Fruit fly (Drosophila melanogaster) whole organism, embryonic: ENCODE data around the gene mld.

Experiments used
- Abd-B ChIP-seq: fragments of 200-800 bp; sonication (Bioruptor generic); optimal IDR thresholded peaks from 2 replicates; lab custom pipeline; 2018; ENCODE audit warnings: missing biosample characterization, mild to moderate bottlenecking, missing genetic modification characterization, moderate library complexity
- CG10147 ChIP-seq: fragments of 200-800 bp; sonication (Bioruptor generic); optimal IDR thresholded peaks from 2 replicates; lab custom pipeline; 2019; ENCODE audit warnings: missing biosample characterization, mild to moderate bottlenecking, missing genetic modification characterization, moderate library complexity
- CG1024 ChIP-seq: fragments of 200-800 bp; sonication (Bioruptor generic); IDR thresholded peaks from 2 replicates; pipeline ENCODE4 v1.3.6; 2022; ENCODE audit warnings: missing biosample characterization, missing genetic modification characterization
- CG10274 ChIP-seq: fragments of 200-800 bp; sonication (Bioruptor generic); optimal IDR thresholded peaks from 3 replicates; lab custom pipeline; 2017; ENCODE audit warnings: missing biosample characterization, mild to moderate bottlenecking, missing genetic modification characterization
- CG11398 ChIP-seq: fragments of 200-800 bp; sonication (Bioruptor generic); optimal IDR thresholded peaks from 2 replicates; lab custom pipeline; 2016; ENCODE audit warnings: missing biosample characterization, missing genetic modification characterization
- CG11560 ChIP-seq: fragments of 200-800 bp; sonication (Bioruptor generic); IDR thresholded peaks from 3 replicates; pipeline ENCODE4 v1.3.6; 2022; ENCODE audit warnings: missing biosample characterization, missing genetic modification characterization
- CG12155 ChIP-seq: fragments of 200-800 bp; sonication (Bioruptor generic); optimal IDR thresholded peaks from 3 replicates; lab custom pipeline; 2016; ENCODE audit warnings: missing biosample characterization, missing genetic modification characterization
- CG12769 ChIP-seq: fragments of 200-800 bp; sonication (Bioruptor generic); optimal IDR thresholded peaks from 2 replicates; lab custom pipeline; 2019; ENCODE audit warnings: missing biosample characterization, mild to moderate bottlenecking, missing genetic modification characterization, moderate library complexity
- CG15011 ChIP-seq: fragments of 200-800 bp; sonication (Bioruptor generic); optimal IDR thresholded peaks from 3 replicates; lab custom pipeline; 2018; ENCODE audit warnings: missing biosample characterization, mild to moderate bottlenecking, missing genetic modification characterization
- CG1603 ChIP-seq: fragments of 200-800 bp; sonication (Bioruptor generic); optimal IDR thresholded peaks from 2 replicates; lab custom pipeline; 2019; ENCODE audit warnings: missing biosample characterization, mild to moderate bottlenecking, missing genetic modification characterization, moderate library complexity
- CG16779 ChIP-seq: fragments of 200-800 bp; sonication (Bioruptor generic); IDR thresholded peaks from 2 replicates; pipeline ENCODE4 v1.3.6; 2022; ENCODE audit warnings: missing biosample characterization, missing genetic modification characterization
- CG16813 ChIP-seq: fragments of 200-800 bp; sonication (Bioruptor generic); IDR thresholded peaks from 3 replicates; pipeline ENCODE4 v1.3.6; 2022; ENCODE audit warnings: missing biosample characterization, missing genetic modification characterization; ENCODE audit not compliant: partially characterized antibody
- CG18764 ChIP-seq: fragments of 200-800 bp; sonication (Bioruptor generic); optimal IDR thresholded peaks from 3 replicates; lab custom pipeline; 2016; ENCODE audit warnings: missing biosample characterization, missing genetic modification characterization
- CG31441 ChIP-seq: fragments of 200-800 bp; sonication (Bioruptor generic); IDR thresholded peaks from 2 replicates; pipeline ENCODE4 v1.3.6; 2022; ENCODE audit warnings: missing biosample characterization, missing genetic modification characterization
- CG32532 ChIP-seq: fragments of 200-800 bp; sonication (Bioruptor generic); IDR thresholded peaks from 2 replicates; pipeline ENCODE4 v1.3.6; 2022; ENCODE audit warnings: missing biosample characterization, missing genetic modification characterization
- CG32772 ChIP-seq: fragments of 200-800 bp; sonication (Bioruptor generic); IDR thresholded peaks from 2 replicates; pipeline ENCODE4 v1.3.6; 2022; ENCODE audit warnings: missing biosample characterization, missing genetic modification characterization
- CG3838 ChIP-seq: fragments of 200-800 bp; sonication (Bioruptor generic); optimal IDR thresholded peaks from 3 replicates; lab custom pipeline; 2016; ENCODE audit warnings: missing biosample characterization, missing genetic modification characterization
- CG42726 ChIP-seq: fragments of 200-800 bp; sonication (Bioruptor generic); IDR thresholded peaks from 2 replicates; pipeline ENCODE4 v1.3.6; 2022; ENCODE audit warnings: missing biosample characterization, missing genetic modification characterization; ENCODE audit not compliant: partially characterized antibody
- CG43689 ChIP-seq: fragments of 200-800 bp; sonication (Bioruptor generic); IDR thresholded peaks from 2 replicates; pipeline ENCODE4 v1.3.6; 2022; ENCODE audit warnings: missing biosample characterization, missing genetic modification characterization
- CG7357 ChIP-seq: fragments of 200-800 bp; sonication (Bioruptor generic); IDR thresholded peaks from 3 replicates; pipeline ENCODE4 v1.3.6; 2022; ENCODE audit warnings: missing biosample characterization, missing genetic modification characterization
- CG8944 ChIP-seq: fragments of 200-800 bp; sonication (Bioruptor generic); optimal IDR thresholded peaks from 3 replicates; lab custom pipeline; 2016; ENCODE audit warnings: missing biosample characterization, missing genetic modification characterization
- CG9437 ChIP-seq: fragments of 200-800 bp; sonication (Bioruptor generic); optimal IDR thresholded peaks from 2 replicates; lab custom pipeline; 2018; ENCODE audit warnings: missing biosample characterization, mild to moderate bottlenecking, missing genetic modification characterization
- CG9817 ChIP-seq: fragments of 200-800 bp; sonication (Bioruptor generic); optimal IDR thresholded peaks from 2 replicates; lab custom pipeline; 2018; ENCODE audit warnings: missing biosample characterization, mild to moderate bottlenecking, missing genetic modification characterization, moderate library complexity
- CkIIα-i1 ChIP-seq: fragments of 200-800 bp; sonication (Bioruptor generic); IDR thresholded peaks from 2 replicates; pipeline ENCODE4 v1.3.6; 2022; ENCODE audit warnings: missing biosample characterization, missing genetic modification characterization
- Doc3 ChIP-seq: fragments of 200-800 bp; sonication (Bioruptor generic); IDR thresholded peaks from 3 replicates; pipeline ENCODE4 v1.3.6; 2022; ENCODE audit warnings: missing biosample characterization, missing genetic modification characterization; ENCODE audit not compliant: partially characterized antibody
- HHEX ChIP-seq: fragments of 200-800 bp; sonication (Bioruptor generic); optimal IDR thresholded peaks from 3 replicates; lab custom pipeline; 2017; ENCODE audit warnings: missing biosample characterization, mild to moderate bottlenecking, missing genetic modification characterization, missing genetic modification reagents
- Hr51 ChIP-seq, 2 experiments: fragments of 200-800 bp; sonication (Bioruptor generic); optimal IDR thresholded peaks; 2 replicates in 1 of 2; 3 replicates in 1 of 2; lab custom pipeline; 2016 to 2018; ENCODE audit warnings: missing biosample characterization in 2 of 2, missing genetic modification characterization in 2 of 2, mild to moderate bottlenecking in 1 of 2, moderate library complexity in 1 of 2
- NK7.1 ChIP-seq: fragments of 200-800 bp; sonication (Bioruptor generic); optimal IDR thresholded peaks from 3 replicates; lab custom pipeline; 2016; ENCODE audit warnings: missing biosample characterization, missing genetic modification characterization
- Neu2 ChIP-seq: fragments of 200-800 bp; sonication (Bioruptor generic); optimal IDR thresholded peaks from 3 replicates; lab custom pipeline; 2016; ENCODE audit warnings: missing biosample characterization, missing genetic modification characterization, borderline replicate concordance
- Sox102F ChIP-seq: fragments of 200-800 bp; sonication (Bioruptor generic); optimal IDR thresholded peaks from 2 replicates; lab custom pipeline; 2018; ENCODE audit warnings: missing biosample characterization, mild to moderate bottlenecking, missing genetic modification characterization, moderate library complexity
- Sry-β ChIP-seq: fragments of 200-800 bp; sonication (Bioruptor generic); optimal IDR thresholded peaks from 2 replicates; lab custom pipeline; 2018; ENCODE audit warnings: missing biosample characterization, mild to moderate bottlenecking, missing genetic modification characterization, moderate library complexity
- Sry-δ ChIP-seq: fragments of 200-800 bp; sonication (Bioruptor generic); optimal IDR thresholded peaks from 2 replicates; lab custom pipeline; 2016; ENCODE audit warnings: missing biosample characterization, missing genetic modification characterization
- Ssrp ChIP-seq: fragments of 200-800 bp; sonication (Bioruptor generic); optimal IDR thresholded peaks from 2 replicates; lab custom pipeline; 2018; ENCODE audit warnings: missing biosample characterization, mild to moderate bottlenecking, missing genetic modification characterization, moderate library complexity
- amos ChIP-seq: fragments of 200-800 bp; sonication (Bioruptor generic); IDR thresholded peaks from 2 replicates; pipeline ENCODE4 v1.3.6; 2022; ENCODE audit warnings: missing biosample characterization, missing genetic modification characterization; ENCODE audit not compliant: partially characterized antibody
- ash1 ChIP-seq: fragments of 200-800 bp; sonication (Bioruptor generic); optimal IDR thresholded peaks from 2 replicates; lab custom pipeline; 2018; ENCODE audit warnings: missing biosample characterization, mild to moderate bottlenecking, missing genetic modification characterization
- bcd ChIP-seq: fragments of 200-800 bp; sonication (Bioruptor generic); optimal IDR thresholded peaks from 2 replicates; lab custom pipeline; 2017; ENCODE audit warnings: missing biosample characterization, mild to moderate bottlenecking, missing genetic modification characterization
- bsh ChIP-seq, 2 experiments: fragments of 200-800 bp; sonication (Bioruptor generic); optimal IDR thresholded peaks; 2 replicates each; lab custom pipeline; 2017 to 2018; ENCODE audit warnings: mild to moderate bottlenecking in 2 of 2, missing biosample characterization in 2 of 2, missing genetic modification characterization in 2 of 2, moderate library complexity in 1 of 2
- cato ChIP-seq: fragments of 200-800 bp; sonication (Bioruptor generic); optimal IDR thresholded peaks from 2 replicates; lab custom pipeline; 2016; ENCODE audit warnings: missing biosample characterization, missing genetic modification characterization, borderline replicate concordance
- crol ChIP-seq: fragments of 200-800 bp; sonication (Bioruptor generic); IDR thresholded peaks from 2 replicates; pipeline ENCODE4 v1.3.6; 2022; ENCODE audit warnings: missing biosample characterization, missing genetic modification characterization
- ftz-f1 ChIP-seq: fragments of 200-800 bp; sonication (Bioruptor generic); optimal IDR thresholded peaks from 2 replicates; lab custom pipeline; 2016; ENCODE audit warnings: missing biosample characterization, missing genetic modification characterization
- insv ChIP-seq, 2 experiments: fragments of 200-800 bp; sonication (Bioruptor generic); optimal IDR thresholded peaks; 3 replicates each; lab custom pipeline; 2016 to 2018; ENCODE audit warnings: missing biosample characterization in 2 of 2, missing genetic modification characterization in 2 of 2
- klu ChIP-seq: fragments of 200-800 bp; sonication (Bioruptor generic); IDR thresholded peaks from 2 replicates; pipeline ENCODE4 v1.3.6; 2022; ENCODE audit warnings: missing biosample characterization, missing genetic modification characterization
- nau ChIP-seq: fragments of 200-800 bp; sonication (Bioruptor generic); optimal IDR thresholded peaks from 3 replicates; lab custom pipeline; 2017; ENCODE audit warnings: missing biosample characterization, mild to moderate bottlenecking, missing genetic modification characterization, missing genetic modification reagents
- prd ChIP-seq, 3 experiments: fragments of >200 bp in 2 of 3; fragments of 200-800 bp in 1 of 3; sonication (Bioruptor generic) in 1 of 3; optimal IDR thresholded peaks in 2 of 3; IDR thresholded peaks in 1 of 3; 2 replicates in 2 of 3; 3 replicates in 1 of 3; pipeline versions ENCODE4 v1.3.6 to Lab custom; 2017 to 2022; ENCODE audit warnings: missing biosample characterization in 1 of 3, missing genetic modification characterization in 1 of 3
- rib ChIP-seq: fragments of 200-800 bp; sonication (Bioruptor generic); IDR thresholded peaks from 2 replicates; pipeline ENCODE4 v1.3.6; 2022; ENCODE audit warnings: missing biosample characterization, missing genetic modification characterization
- tna ChIP-seq: fragments of 200-800 bp; sonication (Bioruptor generic); IDR thresholded peaks from 2 replicates; pipeline ENCODE4 v1.3.6; 2022; ENCODE audit warnings: missing biosample characterization, missing genetic modification characterization; ENCODE audit not compliant: partially characterized antibody
- toy ChIP-seq: fragments of 200-800 bp; sonication (Bioruptor generic); IDR thresholded peaks from 2 replicates; pipeline ENCODE4 v1.3.6; 2022; ENCODE audit warnings: missing biosample characterization, missing genetic modification characterization
- tx ChIP-seq: fragments of 200-800 bp; sonication (Bioruptor generic); optimal IDR thresholded peaks from 2 replicates; lab custom pipeline; 2016; ENCODE audit warnings: missing biosample characterization, missing genetic modification characterization
- vvl ChIP-seq: fragments of 200-800 bp; sonication (Bioruptor generic); IDR thresholded peaks from 2 replicates; pipeline ENCODE4 v1.3.6; 2022; ENCODE audit warnings: missing biosample characterization, missing genetic modification characterization

mld gene

dm6 chr3R:24557020-24557465 lies 28.4 kb upstream of the mld start (continued):
- TF ChIP-seq CG9437 (GFP tag; lab: Kevin White, UChicago) (no peak), Doc3 (no peak), CG42726 (GFP tag; lab: Robert Waterston, UW) (peak; percentile 97), vvl (GFP tag; lab: Robert Waterston, UW) (peak; percentile 79), CG11560 (tag; lab: Robert Waterston, UW) (no peak), Ssrp (tag; lab: Kevin White, UChicago) (peak; percentile 27), CG9817 (peak; percentile 44), CG16779 (GFP tag; lab: Robert Waterston, UW) (peak; percentile 72; the same call in 1 of the 2 replicates), HHEX (GFP tag; lab: Kevin White, UChicago) (peak; percentile 44), CG8944 (GFP tag; lab: Kevin White, UChicago) (peak; percentile 40), Sox102F (GFP tag; lab: Kevin White, UChicago) (peak; percentile 70), CG11398 (peak; percentile 54), bsh (GFP tag; optimal IDR thresholded peaks at IDR 0.05; lab: Kevin White, UChicago) (peak in 1 of 2 experiments; percentile 57), NK7.1 (GFP tag; lab: Kevin White, UChicago) (peak; percentile 35), tx (GFP tag; lab: Kevin White, UChicago) (peak; percentile 45), CG43689 (GFP tag; lab: Robert Waterston, UW) (no peak), toy (no peak), tna (GFP tag; lab: Robert Waterston, UW) (peak; percentile 85), CG16813 (GFP tag; lab: Robert Waterston, UW) (peak; percentile 83), nau (GFP tag; lab: Kevin White, UChicago) (peak; percentile 22), crol (GFP tag; lab: Robert Waterston, UW) (no peak), klu (GFP tag; lab: Robert Waterston, UW) (0 out of 2 replicates have a peak, but pooled peaks have one; percentile 15), amos (GFP tag; lab: Robert Waterston, UW) (peak; percentile 80; the same call in 1 of the 2 replicates), bcd (GFP tag; lab: Kevin White, UChicago) (no peak), prd (optimal IDR thresholded peaks at IDR 0.05; lab: Kevin White, UChicago) (no peak), prd (GFP tag; IDR thresholded peaks at IDR 0.05; lab: Robert Waterston, UW) (peak; percentile 74), CG15011 (GFP tag; lab: Kevin White, UChicago) (no peak), Abd-B (GFP tag; lab: Kevin White, UChicago) (no peak), insv (GFP tag; optimal IDR thresholded peaks at IDR 0.05; lab: Kevin White, UChicago) (peak in 1 of 2 experiments; percentile 58), CG18764 (GFP tag; lab: Kevin White, UChicago) (peak; percentile 39), CG10147 (GFP tag; lab: Kevin White, UChicago) (no peak), rib (peak; percentile 73; the same call in 1 of the 2 replicates), CG1024 (GFP tag; lab: Robert Waterston, UW) (0 out of 2 replicates have a peak, but pooled peaks have one; percentile 39), CG1603 (tag; lab: Kevin White, UChicago) (no peak), CG3838 (GFP tag; lab: Kevin White, UChicago) (no peak), CG12155 (peak; percentile 55), CG32772 (GFP tag; lab: Robert Waterston, UW) (no peak; the same call in 1 of the 2 replicates), CG32532 (GFP tag; lab: Robert Waterston, UW) (peak; percentile 89), ftz-f1 (GFP tag; lab: Kevin White, UChicago) (peak; percentile 61), CG7357 (peak; percentile 21; the same call in 1 of the 3 replicates), CG12769 (peak; percentile 69), CG31441 (GFP tag; lab: Robert Waterston, UW) (no peak; the same call in 1 of the 2 replicates), CG10274 (GFP tag; lab: Kevin White, UChicago) (no peak), cato (GFP tag; lab: Kevin White, UChicago) (no peak), CkIIα-i1 (GFP tag; lab: Robert Waterston, UW) (no peak), Hr51 (GFP tag; optimal IDR thresholded peaks at IDR 0.05; lab: Kevin White, UChicago) (peak; percentile 56 to 62), Sry-δ (GFP tag; lab: Kevin White, UChicago) (peak; percentile 39), ash1 (no peak), Sry-β (no peak), Neu2 (no peak)
